Worm (Caenorhabditis elegans) whole organism, midembryonic: Measurements from ENCODE around the gene C36E8.6.

Experiments
- T22C8.4 ChIP-seq: fragments of 200-800 bp; sonication (Bioruptor generic); IDR thresholded peaks from 2 replicates; pipeline ENCODE4 v1.3.6; 2022; ENCODE audit warnings: missing genetic modification characterization, missing compliant biosample characterization
- cog-1 ChIP-seq: sonication (generic microtip); optimal IDR thresholded peaks from 2 replicates; lab custom pipeline; 2016; ENCODE audit warnings: missing genetic modification characterization, missing compliant biosample characterization
- flt-1 ChIP-seq: fragments of 200-800 bp; sonication (Bioruptor generic); IDR thresholded peaks from 2 replicates; pipeline ENCODE4 v1.3.6; 2022; ENCODE audit warnings: missing genetic modification characterization, missing compliant biosample characterization
- klf-2 ChIP-seq: fragments of 200-800 bp; sonication (Bioruptor generic); conservative IDR thresholded peaks from 2 replicates; pipeline ENCODE4 v1.3.6; 2022; ENCODE audit warnings: missing genetic modification reagents, missing genetic modification characterization, missing compliant biosample characterization
- med-1 ChIP-seq: sonication (generic microtip); optimal IDR thresholded peaks from 2 replicates; lab custom pipeline; 2017; ENCODE audit warnings: missing genetic modification characterization, mild to moderate bottlenecking, missing compliant biosample characterization, antibody characterized with exemption, missing genetic modification reagents; ENCODE audit not compliant: insufficient read depth
- ref-1 ChIP-seq: fragments of 200-800 bp; sonication (Bioruptor generic); conservative IDR thresholded peaks from 2 replicates; pipeline ENCODE4 v1.3.6; 2022; ENCODE audit warnings: missing genetic modification reagents, missing genetic modification characterization, missing compliant biosample characterization
- tab-1 ChIP-seq: fragments of 200-800 bp; sonication (Bioruptor generic); IDR thresholded peaks from 2 replicates; pipeline ENCODE4 v1.3.6; 2022; ENCODE audit warnings: missing genetic modification characterization, missing compliant biosample characterization
- ztf-23 ChIP-seq: fragments of 200-800 bp; sonication (Bioruptor generic); IDR thresholded peaks from 2 replicates; pipeline ENCODE4 v1.3.6; 2022; ENCODE audit warnings: missing genetic modification reagents, missing genetic modification characterization, missing compliant biosample characterization
- ztf-29 ChIP-seq: fragments of 200-800 bp; sonication (Bioruptor generic); IDR thresholded peaks from 2 replicates; pipeline ENCODE4 v1.3.6; 2022; ENCODE audit warnings: missing genetic modification reagents, missing genetic modification characterization, missing compliant biosample characterization

DNA sequence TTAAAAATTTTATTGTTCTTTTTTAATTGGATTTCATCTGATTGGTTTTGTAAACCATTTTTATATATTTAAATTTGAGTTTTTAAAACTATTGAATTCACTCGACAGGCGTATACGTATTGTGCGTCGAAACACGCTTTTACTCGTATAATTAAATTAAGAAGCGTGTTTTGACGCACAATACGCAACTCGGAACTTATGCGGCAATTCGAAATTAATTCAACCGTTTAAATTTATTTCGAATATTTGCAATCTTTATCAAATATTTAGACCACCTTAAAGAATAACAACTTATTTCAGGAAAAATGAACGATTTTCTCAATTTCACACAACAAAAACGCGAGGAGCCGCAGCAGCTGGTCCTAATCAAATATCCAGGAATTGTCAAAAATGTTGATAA is 34.0 kb downstream of the C36E8.6 start, which contains the start of gene tftc-5:
- TF ChIP-seq klf-2 (GFP tag; lab: Robert Waterston, UW) = no peak
- TF ChIP-seq cog-1 (tag; lab: Kevin White, UChicago) = no peak
- no peak for TF ChIP-seq flt-1 (GFP tag; lab: Robert Waterston, UW)
- TF ChIP-seq T22C8.4 (GFP tag; lab: Robert Waterston, UW) = no peak
- TF ChIP-seq ztf-29 (GFP tag; lab: Robert Waterston, UW) = no peak
- no peak for TF ChIP-seq ref-1
- TF ChIP-seq tab-1 (GFP tag; lab: Robert Waterston, UW) = no peak
- no peak for TF ChIP-seq ztf-23 (GFP tag; lab: Robert Waterston, UW)
- no peak for TF ChIP-seq med-1 (GFP tag; lab: Kevin White, UChicago)
